Fruit fly (Drosophila melanogaster) whole organism, embryonic: ENCODE data around the gene Syx5.
A peak's percentile ranks its signal among the peaks of the same experiment; 100 is the strongest.

ENCODE experiments used
- Aef1 ChIP-seq: fragments of 200-800 bp; sonication (Bioruptor generic); IDR thresholded peaks from 3 replicates; pipeline ENCODE4 v1.3.6; 2022; ENCODE audit warnings: missing biosample characterization, missing genetic modification characterization
- BEAF-32 ChIP-seq: fragments of 200-800 bp; sonication (Bioruptor generic); optimal IDR thresholded peaks from 3 replicates; lab custom pipeline; 2017; ENCODE audit warnings: missing biosample characterization, missing genetic modification characterization, mild to moderate bottlenecking, moderate library complexity, missing genetic modification reagents
- Blimp-1 ChIP-seq: fragments of 200-800 bp; sonication (Bioruptor generic); optimal IDR thresholded peaks from 3 replicates; lab custom pipeline; 2018; ENCODE audit warnings: missing biosample characterization, missing genetic modification characterization, mild to moderate bottlenecking, moderate library complexity, missing genetic modification reagents
- C15 ChIP-seq: fragments of 200-800 bp; sonication (Bioruptor generic); IDR thresholded peaks from 3 replicates; pipeline ENCODE4 v1.3.6; 2022; ENCODE audit warnings: missing biosample characterization, missing genetic modification characterization
- CG10462 ChIP-seq: fragments of 200-800 bp; sonication (Bioruptor generic); optimal IDR thresholded peaks from 2 replicates; lab custom pipeline; 2016; ENCODE audit warnings: missing biosample characterization, missing genetic modification characterization
- CG10543 ChIP-seq: fragments of 200-800 bp; sonication (Bioruptor generic); optimal IDR thresholded peaks from 3 replicates; lab custom pipeline; 2017; ENCODE audit warnings: missing biosample characterization, mild to moderate bottlenecking, missing genetic modification characterization, moderate library complexity
- CG10959 ChIP-seq: fragments of 200-800 bp; sonication (Bioruptor generic); IDR thresholded peaks from 2 replicates; pipeline ENCODE4 v1.3.6; 2022; ENCODE audit warnings: missing biosample characterization, missing genetic modification characterization
- CG11504 ChIP-seq: fragments of 200-800 bp; sonication (Bioruptor generic); optimal IDR thresholded peaks from 3 replicates; lab custom pipeline; 2019; ENCODE audit warnings: missing biosample characterization, mild to moderate bottlenecking, missing genetic modification characterization, moderate library complexity
- CG11696 ChIP-seq: fragments of 200-800 bp; sonication (Bioruptor generic); IDR thresholded peaks from 2 replicates; pipeline ENCODE4 v1.3.6; 2022; ENCODE audit warnings: missing biosample characterization, missing genetic modification characterization
- CG12391 ChIP-seq: fragments of 200-800 bp; sonication (Bioruptor generic); optimal IDR thresholded peaks from 3 replicates; lab custom pipeline; 2018; ENCODE audit warnings: missing biosample characterization, mild to moderate bottlenecking, missing genetic modification characterization, moderate library complexity
- CG13287 ChIP-seq: fragments of 200-800 bp; sonication (Bioruptor generic); IDR thresholded peaks from 2 replicates; pipeline ENCODE4 v1.3.6; 2022; ENCODE audit warnings: missing biosample characterization, missing genetic modification characterization; ENCODE audit not compliant: partially characterized antibody
- CG15073 ChIP-seq: fragments of 200-800 bp; sonication (Bioruptor generic); optimal IDR thresholded peaks from 2 replicates; lab custom pipeline; 2016; ENCODE audit warnings: missing biosample characterization, missing genetic modification characterization
- CG18011 ChIP-seq: fragments of 200-800 bp; sonication (Bioruptor generic); optimal IDR thresholded peaks from 2 replicates; lab custom pipeline; 2017; ENCODE audit warnings: missing biosample characterization, missing genetic modification characterization, mild to moderate bottlenecking, moderate library complexity, missing genotype
- CG2129 ChIP-seq: fragments of 200-800 bp; sonication (Bioruptor generic); IDR thresholded peaks from 2 replicates; pipeline ENCODE4 v1.3.6; 2022; ENCODE audit warnings: missing biosample characterization, missing genetic modification characterization; ENCODE audit not compliant: partially characterized antibody
- CG4404 ChIP-seq: fragments of 200-800 bp; sonication (Bioruptor generic); IDR thresholded peaks from 2 replicates; pipeline ENCODE4 v1.3.6; 2022; ENCODE audit warnings: missing biosample characterization, missing genetic modification characterization
- CG4707 ChIP-seq: fragments of 200-800 bp; sonication (Bioruptor generic); optimal IDR thresholded peaks from 2 replicates; lab custom pipeline; 2018; ENCODE audit warnings: missing biosample characterization, mild to moderate bottlenecking, missing genetic modification characterization, moderate library complexity
- CG7786 ChIP-seq: fragments of 200-800 bp; sonication (Bioruptor generic); optimal IDR thresholded peaks from 2 replicates; lab custom pipeline; 2016; ENCODE audit warnings: missing biosample characterization, missing genetic modification characterization
- CG8290 ChIP-seq, 3 experiments: fragments of 200-800 bp; sonication (Bioruptor generic); optimal IDR thresholded peaks; 2 replicates each; lab custom pipeline; 2016 to 2019; ENCODE audit warnings: missing biosample characterization in 3 of 3, missing genetic modification characterization in 3 of 3, mild to moderate bottlenecking in 2 of 3, moderate library complexity in 1 of 3
- CG9609 ChIP-seq: fragments of 200-800 bp; sonication (Bioruptor generic); optimal IDR thresholded peaks from 3 replicates; lab custom pipeline; 2016; ENCODE audit warnings: missing biosample characterization, missing genetic modification characterization
- CG9932 ChIP-seq: fragments of 200-800 bp; sonication (Bioruptor generic); IDR thresholded peaks from 2 replicates; pipeline ENCODE4 v1.3.6; 2022; ENCODE audit warnings: missing biosample characterization, missing genetic modification characterization
- Deaf1 ChIP-seq: fragments of 200-800 bp; optimal IDR thresholded peaks from 3 replicates; lab custom pipeline; 2019; ENCODE audit warnings: missing biosample characterization, mild to moderate bottlenecking, missing genetic modification characterization, moderate library complexity
- Dfd ChIP-seq, 2 experiments: fragments of >200 bp; optimal IDR thresholded peaks; 2 replicates each; lab custom pipeline; 2017; ENCODE audit warnings: missing biosample characterization in 2 of 2, missing genetic modification characterization in 2 of 2
- Doc3 ChIP-seq: fragments of 200-800 bp; sonication (Bioruptor generic); IDR thresholded peaks from 3 replicates; pipeline ENCODE4 v1.3.6; 2022; ENCODE audit warnings: missing biosample characterization, missing genetic modification characterization; ENCODE audit not compliant: partially characterized antibody
- E2f1 ChIP-seq: fragments of 200-800 bp; sonication (Bioruptor generic); IDR thresholded peaks from 2 replicates; pipeline ENCODE4 v1.3.6; 2022; ENCODE audit warnings: missing biosample characterization, missing genetic modification characterization
- Ets97D ChIP-seq: fragments of 200-800 bp; sonication (Bioruptor generic); optimal IDR thresholded peaks from 3 replicates; lab custom pipeline; 2016; ENCODE audit warnings: missing biosample characterization, missing genetic modification characterization
- Oli ChIP-seq: fragments of 200-800 bp; sonication (Bioruptor generic); optimal IDR thresholded peaks from 2 replicates; lab custom pipeline; 2018; ENCODE audit warnings: missing biosample characterization, mild to moderate bottlenecking, missing genetic modification characterization, moderate library complexity
- Opbp ChIP-seq: fragments of 200-800 bp; sonication (Bioruptor generic); IDR thresholded peaks from 3 replicates; pipeline ENCODE4 v1.3.6; 2022; ENCODE audit warnings: missing biosample characterization, missing genetic modification characterization; ENCODE audit not compliant: partially characterized antibody
- Ravus ChIP-seq: fragments of 200-800 bp; sonication (Bioruptor generic); IDR thresholded peaks from 2 replicates; pipeline ENCODE4 v1.3.6; 2022; ENCODE audit warnings: missing biosample characterization, missing genetic modification characterization
- Sox102F ChIP-seq: fragments of 200-800 bp; sonication (Bioruptor generic); optimal IDR thresholded peaks from 2 replicates; lab custom pipeline; 2018; ENCODE audit warnings: missing biosample characterization, mild to moderate bottlenecking, missing genetic modification characterization, moderate library complexity
- Vsx1 ChIP-seq: fragments of 200-800 bp; sonication (Bioruptor generic); optimal IDR thresholded peaks from 2 replicates; lab custom pipeline; 2017; ENCODE audit warnings: missing biosample characterization, mild to moderate bottlenecking, missing genetic modification characterization, missing genetic modification reagents
- al ChIP-seq: fragments of 200-800 bp; sonication (Bioruptor generic); IDR thresholded peaks from 2 replicates; pipeline ENCODE4 v1.3.6; 2022; ENCODE audit warnings: missing biosample characterization, missing genetic modification characterization
- cwo ChIP-seq: fragments of 200-800 bp; sonication (Bioruptor generic); optimal IDR thresholded peaks from 3 replicates; lab custom pipeline; 2017; ENCODE audit warnings: missing biosample characterization, missing genetic modification characterization, mild to moderate bottlenecking, moderate library complexity, missing genetic modification reagents
- fru ChIP-seq: fragments of >200 bp; optimal IDR thresholded peaks from 2 replicates; lab custom pipeline; 2017
- ham ChIP-seq: fragments of 200-800 bp; sonication (Bioruptor generic); IDR thresholded peaks from 2 replicates; pipeline ENCODE4 v1.3.6; 2022; ENCODE audit warnings: missing biosample characterization, missing genetic modification characterization
- hbn ChIP-seq: fragments of 200-800 bp; sonication (Bioruptor generic); IDR thresholded peaks from 2 replicates; pipeline ENCODE4 v1.3.6; 2022; ENCODE audit warnings: missing biosample characterization, missing genetic modification characterization; ENCODE audit not compliant: partially characterized antibody
- jumu ChIP-seq: fragments of 200-800 bp; sonication (Bioruptor generic); optimal IDR thresholded peaks from 3 replicates; lab custom pipeline; 2016; ENCODE audit warnings: missing biosample characterization, missing genetic modification characterization
- kay ChIP-seq: fragments of 200-800 bp; sonication (Bioruptor generic); optimal IDR thresholded peaks from 2 replicates; lab custom pipeline; 2016; ENCODE audit warnings: missing biosample characterization, missing genetic modification characterization
- mirr ChIP-seq: fragments of 200-800 bp; sonication (Bioruptor generic); optimal IDR thresholded peaks from 3 replicates; lab custom pipeline; 2018; ENCODE audit warnings: missing biosample characterization, mild to moderate bottlenecking, missing genetic modification characterization
- nau ChIP-seq: fragments of 200-800 bp; sonication (Bioruptor generic); optimal IDR thresholded peaks from 3 replicates; lab custom pipeline; 2017; ENCODE audit warnings: missing biosample characterization, mild to moderate bottlenecking, missing genetic modification characterization, missing genetic modification reagents
- pfk ChIP-seq: fragments of 200-800 bp; sonication (Bioruptor generic); optimal IDR thresholded peaks from 2 replicates; lab custom pipeline; 2018; ENCODE audit warnings: missing biosample characterization, mild to moderate bottlenecking, missing genetic modification characterization, moderate library complexity
- phol ChIP-seq: fragments of 200-800 bp; sonication (Bioruptor generic); optimal IDR thresholded peaks from 3 replicates; lab custom pipeline; 2018; ENCODE audit warnings: missing biosample characterization, mild to moderate bottlenecking, missing genetic modification characterization, moderate library complexity
- pros ChIP-seq: fragments of 200-800 bp; sonication (Bioruptor generic); optimal IDR thresholded peaks from 3 replicates; lab custom pipeline; 2019; ENCODE audit warnings: missing biosample characterization, mild to moderate bottlenecking, missing genetic modification characterization, moderate library complexity
- sima ChIP-seq: fragments of 200-800 bp; sonication (Bioruptor generic); optimal IDR thresholded peaks from 2 replicates; lab custom pipeline; 2016; ENCODE audit warnings: missing biosample characterization, missing genetic modification characterization
- stc ChIP-seq: fragments of 200-800 bp; sonication (Bioruptor generic); IDR thresholded peaks from 2 replicates; pipeline ENCODE4 v1.3.6; 2022; ENCODE audit warnings: missing biosample characterization, missing genetic modification characterization
- tna ChIP-seq: fragments of 200-800 bp; sonication (Bioruptor generic); IDR thresholded peaks from 2 replicates; pipeline ENCODE4 v1.3.6; 2022; ENCODE audit warnings: missing biosample characterization, missing genetic modification characterization; ENCODE audit not compliant: partially characterized antibody
- trem ChIP-seq: fragments of 200-800 bp; optimal IDR thresholded peaks from 3 replicates; lab custom pipeline; 2019; ENCODE audit warnings: missing biosample characterization, mild to moderate bottlenecking, missing genetic modification characterization, moderate library complexity

Gene Syx5

dm6 chr2L:16285692-16286359, 21.3 kb upstream of the Syx5 start (continued):
- no peak for TF ChIP-seq Doc3 (GFP tag; lab: Robert Waterston, UW)
- no peak for TF ChIP-seq Ravus (GFP tag; lab: Robert Waterston, UW)
- TF ChIP-seq cwo (GFP tag; lab: Kevin White, UChicago): peak; percentile 56
- TF ChIP-seq CG8290 (GFP tag; optimal IDR thresholded peaks at IDR 0.05; lab: Kevin White, UChicago): peak; percentile 32
- peak in 1 of 2 experiments; percentile 93 for TF ChIP-seq CG8290 (tag; optimal IDR thresholded peaks at IDR 0.05; lab: Kevin White, UChicago)
- no peak for TF ChIP-seq Dfd (GFP tag; optimal IDR thresholded peaks at IDR 0.05; lab: Kevin White, UChicago)
- TF ChIP-seq CG10543 (GFP tag; lab: Kevin White, UChicago): peak; percentile 24
- peak; percentile 84 for TF ChIP-seq pfk (GFP tag; lab: Kevin White, UChicago)
- TF ChIP-seq CG4707 (GFP tag; lab: Kevin White, UChicago): peak; percentile 71
- TF ChIP-seq CG10462: peak; percentile 64
- peak; percentile 71 for TF ChIP-seq CG18011 (GFP tag; lab: Kevin White, UChicago)

dm6 chr2L:16286360-16287005, 20.7 kb upstream of the Syx5 start:
- no peak for TF ChIP-seq CG10959 (GFP tag; lab: Robert Waterston, UW)
- TF ChIP-seq BEAF-32 (GFP tag; lab: Kevin White, UChicago): peak; percentile 49
- peak; percentile 83 for TF ChIP-seq nau (GFP tag; lab: Kevin White, UChicago)
- no peak for TF ChIP-seq stc
- TF ChIP-seq CG11504 (tag; lab: Kevin White, UChicago): peak; percentile 87
- TF ChIP-seq CG11696: no peak
- TF ChIP-seq Doc3 (GFP tag; lab: Robert Waterston, UW): no peak
- TF ChIP-seq C15 (GFP tag; lab: Robert Waterston, UW): no peak
- no peak for TF ChIP-seq CG2129 (GFP tag; lab: Robert Waterston, UW)
- TF ChIP-seq phol (tag; lab: Kevin White, UChicago): peak; percentile 93
- no peak for TF ChIP-seq fru (lab: Kevin White, UChicago)
- no peak for TF ChIP-seq ham (GFP tag; lab: Robert Waterston, UW)
- peak; percentile 79 for TF ChIP-seq trem (tag; lab: Kevin White, UChicago)
- TF ChIP-seq CG9609 (GFP tag; lab: Kevin White, UChicago): peak; percentile 75
- TF ChIP-seq tna: no peak
- TF ChIP-seq kay (GFP tag; lab: Kevin White, UChicago): no peak
- peak; percentile 79 for TF ChIP-seq pros (GFP tag; lab: Kevin White, UChicago)
- TF ChIP-seq hbn (GFP tag; lab: Robert Waterston, UW): no peak
- TF ChIP-seq E2f1 (GFP tag; lab: Robert Waterston, UW): no peak
- peak; percentile 75 for TF ChIP-seq mirr (GFP tag; lab: Kevin White, UChicago)
- no peak for TF ChIP-seq CG9932 (GFP tag; lab: Robert Waterston, UW)
- TF ChIP-seq CG13287 (GFP tag; lab: Robert Waterston, UW): no peak
- TF ChIP-seq CG4404 (GFP tag; lab: Robert Waterston, UW): no peak
- TF ChIP-seq Vsx1 (GFP tag; lab: Kevin White, UChicago): peak; percentile 54
- TF ChIP-seq Blimp-1 (GFP tag; lab: Kevin White, UChicago): peak; percentile 79
- TF ChIP-seq CG12391 (tag; lab: Kevin White, UChicago): peak; percentile 90
- peak; percentile 56 for TF ChIP-seq Ets97D (GFP tag; lab: Kevin White, UChicago)
- TF ChIP-seq sima (GFP tag; lab: Kevin White, UChicago): peak; percentile 68
- no peak for TF ChIP-seq al (GFP tag; lab: Robert Waterston, UW)
- TF ChIP-seq jumu (GFP tag; lab: Kevin White, UChicago): peak; percentile 79
- peak; percentile 71 for TF ChIP-seq CG10543 (GFP tag; lab: Kevin White, UChicago)
- TF ChIP-seq Opbp: no peak
- peak; percentile 98 for TF ChIP-seq CG15073 (GFP tag; lab: Kevin White, UChicago)
- TF ChIP-seq Aef1 (GFP tag; lab: Robert Waterston, UW): no peak
- TF ChIP-seq Sox102F (GFP tag; lab: Kevin White, UChicago): peak; percentile 87
- TF ChIP-seq Oli (tag; lab: Kevin White, UChicago): peak; percentile 89
- peak; percentile 67 for TF ChIP-seq Deaf1 (tag; lab: Kevin White, UChicago)
- peak; percentile 81 for TF ChIP-seq CG7786
